Worm (Caenorhabditis elegans) whole organism, young adult: ENCODE measurements around the gene K05F1.13.
"Not testable (repeated sequence)": the region's sequence is repeated elsewhere in the genome, so short reads cannot be mapped to it uniquely, and the experiment has no call there.

Experiments used
- C06A6.2 ChIP-seq: fragments of 200-800 bp; sonication (Bioruptor generic); conservative IDR thresholded peaks from 2 replicates; pipeline ENCODE4 v1.3.6; 2022; ENCODE audit warnings: missing genetic modification characterization, missing compliant biosample characterization
- F39B2.1 ChIP-seq: fragments of 200-800 bp; sonication (Bioruptor generic); IDR thresholded peaks from 2 replicates; pipeline ENCODE4 v1.3.6; 2022; ENCODE audit warnings: missing genetic modification reagents, missing genetic modification characterization, missing compliant biosample characterization
- F55B11.4 ChIP-seq: sonication (generic microtip); optimal IDR thresholded peaks from 2 replicates; lab custom pipeline; 2016; ENCODE audit warnings: missing compliant biosample characterization, missing genetic modification characterization, borderline replicate concordance; ENCODE audit not compliant: insufficient read depth
- F57C9.4 ChIP-seq: sonication (generic microtip); optimal IDR thresholded peaks from 2 replicates; lab custom pipeline; 2017; ENCODE audit warnings: mild to moderate bottlenecking, missing genetic modification characterization, missing compliant biosample characterization
- K12H6.12 ChIP-seq: fragments of 200-800 bp; sonication (Bioruptor generic); optimal IDR thresholded peaks from 2 replicates; lab custom pipeline; 2018; ENCODE audit warnings: mild to moderate bottlenecking, missing genetic modification characterization, missing compliant biosample characterization
- Y79H2A.3 ChIP-seq: fragments of 200-800 bp; sonication (Bioruptor generic); conservative IDR thresholded peaks from 2 replicates; pipeline ENCODE4 v1.3.6; 2022; ENCODE audit warnings: missing genetic modification reagents, missing genetic modification characterization, missing compliant biosample characterization
- Y95B8A.8 ChIP-seq: fragments of 200-800 bp; sonication (Bioruptor generic); IDR thresholded peaks from 2 replicates; pipeline ENCODE4 v1.3.6; 2022; ENCODE audit warnings: missing genetic modification reagents, missing genetic modification characterization, missing compliant biosample characterization
- ZK185.1 ChIP-seq: sonication (generic microtip); optimal IDR thresholded peaks from 2 replicates; lab custom pipeline; 2016; ENCODE audit warnings: mild to moderate bottlenecking, missing genetic modification characterization, missing compliant biosample characterization; ENCODE audit not compliant: poor library complexity, severe bottlenecking
- aptf-2 ChIP-seq: fragments of 200-800 bp; sonication (Bioruptor generic); conservative IDR thresholded peaks from 2 replicates; pipeline ENCODE4 v1.3.6; 2022; ENCODE audit warnings: missing genetic modification reagents, missing genetic modification characterization, missing compliant biosample characterization
- attf-5 ChIP-seq: fragments of 200-800 bp; sonication (Bioruptor generic); optimal IDR thresholded peaks from 2 replicates; lab custom pipeline; 2018; ENCODE audit warnings: mild to moderate bottlenecking, missing genetic modification characterization, missing compliant biosample characterization
- attf-6 ChIP-seq: fragments of 200-800 bp; sonication (Bioruptor generic); IDR thresholded peaks from 2 replicates; pipeline ENCODE4 v1.3.6; 2022; ENCODE audit warnings: missing genetic modification reagents, missing genetic modification characterization, missing compliant biosample characterization
- cebp-2 ChIP-seq: fragments of 200-800 bp; sonication (Bioruptor generic); IDR thresholded peaks from 2 replicates; pipeline ENCODE4 v1.3.6; 2022; ENCODE audit warnings: missing genetic modification characterization, missing compliant biosample characterization
- ceh-58 ChIP-seq: fragments of 200-800 bp; sonication (Bioruptor generic); IDR thresholded peaks from 2 replicates; pipeline ENCODE4 v1.3.6; 2022; ENCODE audit warnings: missing genetic modification characterization, missing compliant biosample characterization
- ceh-79 ChIP-seq: sonication (generic microtip); optimal IDR thresholded peaks from 2 replicates; lab custom pipeline; 2017; ENCODE audit warnings: mild to moderate bottlenecking, missing genetic modification characterization, missing compliant biosample characterization
- die-1 ChIP-seq: sonication (generic microtip); optimal IDR thresholded peaks from 2 replicates; lab custom pipeline; 2016; ENCODE audit warnings: missing genotype, mild to moderate bottlenecking, missing genetic modification characterization, missing compliant biosample characterization
- efl-1 ChIP-seq: fragments of 150-350 bp; optimal IDR thresholded peaks from 2 replicates; lab custom pipeline; 2014; ENCODE audit warnings: missing biosample characterization, missing genetic modification reagents, missing genetic modification characterization
- ekl-4 ChIP-seq: fragments of 200-800 bp; sonication (Bioruptor generic); IDR thresholded peaks from 2 replicates; pipeline ENCODE4 v1.3.6; 2022; ENCODE audit warnings: missing genetic modification reagents, missing genetic modification characterization, missing compliant biosample characterization
- him-1 ChIP-seq: sonication (generic microtip); optimal IDR thresholded peaks from 2 replicates; lab custom pipeline; 2016; ENCODE audit warnings: missing genotype, missing genetic modification reagents, missing genetic modification characterization, missing compliant biosample characterization
- hmg-20 ChIP-seq: fragments of 200-800 bp; sonication (Bioruptor generic); IDR thresholded peaks from 2 replicates; pipeline ENCODE4 v1.3.6; 2022; ENCODE audit warnings: missing genetic modification reagents, missing genetic modification characterization, missing compliant biosample characterization
- hrde-1 ChIP-seq: sonication (generic microtip); optimal IDR thresholded peaks from 2 replicates; lab custom pipeline; 2016; ENCODE audit warnings: missing genetic modification characterization, mild to moderate bottlenecking, missing compliant biosample characterization, moderate library complexity, missing genotype, missing genetic modification reagents, borderline replicate concordance
- let-607 ChIP-seq, 2 experiments: fragments of 200-800 bp in 1 of 2; sonication (Bioruptor generic) in 1 of 2; sonication (generic microtip) in 1 of 2; optimal IDR thresholded peaks; 2 replicates each; lab custom pipeline; 2016 to 2018; ENCODE audit warnings: mild to moderate bottlenecking in 2 of 2, missing compliant biosample characterization in 2 of 2, missing genetic modification characterization in 2 of 2, moderate library complexity in 2 of 2, missing genotype in 1 of 2
- lin-26 ChIP-seq: fragments of 200-800 bp; sonication (Bioruptor generic); IDR thresholded peaks from 2 replicates; pipeline ENCODE4 v1.3.6; 2022; ENCODE audit warnings: missing genetic modification reagents, missing genetic modification characterization, missing compliant biosample characterization
- lin-54 ChIP-seq: fragments of 200-800 bp; sonication (Bioruptor generic); optimal IDR thresholded peaks from 2 replicates; lab custom pipeline; 2018; ENCODE audit warnings: mild to moderate bottlenecking, missing genetic modification characterization, missing compliant biosample characterization
- madf-10 ChIP-seq: sonication (generic microtip); optimal IDR thresholded peaks from 2 replicates; lab custom pipeline; 2016; ENCODE audit warnings: mild to moderate bottlenecking, missing genetic modification characterization, missing compliant biosample characterization
- mel-28 ChIP-seq: sonication (generic microtip); optimal IDR thresholded peaks from 2 replicates; lab custom pipeline; 2016; ENCODE audit warnings: borderline replicate concordance, mild to moderate bottlenecking, missing genetic modification characterization, missing compliant biosample characterization
- nhr-179 ChIP-seq: sonication (generic microtip); optimal IDR thresholded peaks from 2 replicates; lab custom pipeline; 2016; ENCODE audit warnings: mild to moderate bottlenecking, missing genetic modification characterization, missing compliant biosample characterization
- nhr-80 ChIP-seq: sonication (generic microtip); optimal IDR thresholded peaks from 2 replicates; lab custom pipeline; 2016; ENCODE audit warnings: missing genetic modification characterization, missing compliant biosample characterization
- nhr-90 ChIP-seq: sonication (generic microtip); optimal IDR thresholded peaks from 2 replicates; lab custom pipeline; 2016; ENCODE audit warnings: missing genotype, mild to moderate bottlenecking, missing genetic modification characterization, missing compliant biosample characterization
- rec-8 ChIP-seq, 2 experiments: sonication (generic microtip); optimal IDR thresholded peaks; 2 replicates each; lab custom pipeline; 2016; ENCODE audit warnings: mild to moderate bottlenecking in 2 of 2, missing genetic modification characterization in 2 of 2, missing genetic modification reagents in 2 of 2, missing genotype in 2 of 2, missing biosample characterization in 1 of 2, missing compliant biosample characterization in 1 of 2, moderate library complexity in 1 of 2
- rpc-1 ChIP-seq, 2 experiments: fragments of 150-350 bp in 1 of 2; sonication (generic microtip) in 1 of 2; optimal IDR thresholded peaks; 2 replicates each; lab custom pipeline; 2014 to 2018; ENCODE audit warnings: missing biosample characterization in 1 of 2, missing genetic modification characterization in 1 of 2, missing genetic modification reagents in 1 of 2, missing genotype in 1 of 2
- tbp1 ChIP-seq: fragments of 200-800 bp; sonication (Bioruptor generic); optimal IDR thresholded peaks from 2 replicates; lab custom pipeline; 2018; ENCODE audit warnings: mild to moderate bottlenecking, missing genetic modification characterization, missing compliant biosample characterization
- tbx-9 ChIP-seq: sonication (generic microtip); optimal IDR thresholded peaks from 2 replicates; lab custom pipeline; 2016; ENCODE audit warnings: borderline replicate concordance, missing genetic modification characterization, inconsistent platforms, missing compliant biosample characterization
- unc-62 ChIP-seq: fragments of 150-350 bp; optimal IDR thresholded peaks from 2 replicates; lab custom pipeline; 2014; ENCODE audit warnings: missing biosample characterization, missing genetic modification reagents, missing genetic modification characterization
- ztf-6 ChIP-seq: fragments of 200-800 bp; sonication (Bioruptor generic); IDR thresholded peaks from 2 replicates; pipeline ENCODE4 v1.3.6; 2022; ENCODE audit warnings: missing genetic modification reagents, missing genetic modification characterization, missing compliant biosample characterization

K05F1.13 gene

ce11 chrII:5757656-5758055 lies 31.3 kb upstream of the K05F1.13 start, which contains the start of the genes F10C1.3 and F10C1.23:
F10C1.3 (minus strand) TSS chrII:5757756.
F10C1.23 (plus strand) TSS chrII:5758040.
- not testable (repeated sequence) for TF ChIP-seq Y95B8A.8 (GFP tag; lab: Robert Waterston, UW); tbx-9; lin-26 (GFP tag; lab: Robert Waterston, UW)

ce11 chrII:5765318-5765717 lies 23.6 kb upstream of the K05F1.13 start, which contains the start of gene ifb-1:
ifb-1 (plus strand) TSS chrII:5765618.
- no peak for TF ChIP-seq aptf-2
- no peak for TF ChIP-seq nhr-80
- no peak for TF ChIP-seq hmg-20 (GFP tag; lab: Robert Waterston, UW)
- TF ChIP-seq tbp1, result no peak
- no peak for TF ChIP-seq mel-28
- TF ChIP-seq die-1 (tag; lab: Kevin White, UChicago), result no peak
- no peak for TF ChIP-seq ceh-79 (tag; lab: Kevin White, UChicago)
- TF ChIP-seq C06A6.2, result no peak
- TF ChIP-seq attf-6 (GFP tag; lab: Robert Waterston, UW), result no peak
- no peak for TF ChIP-seq K12H6.12
- TF ChIP-seq lin-26 (GFP tag; lab: Robert Waterston, UW), result no peak
- TF ChIP-seq rec-8 (tag; optimal IDR thresholded peaks at IDR 0.05; lab: Kevin White, UChicago), result no peak
- TF ChIP-seq nhr-179 (tag; lab: Kevin White, UChicago), result no peak
- no peak for TF ChIP-seq attf-5 (GFP tag; lab: Kevin White, UChicago)
- TF ChIP-seq ZK185.1 (tag; lab: Kevin White, UChicago), result no peak
- no peak for TF ChIP-seq tbx-9
- TF ChIP-seq efl-1 (GFP tag; lab: Kevin White, UChicago), result no peak
- no peak for TF ChIP-seq cebp-2 (GFP tag; lab: Robert Waterston, UW)
- no peak for TF ChIP-seq nhr-90 (tag; lab: Kevin White, UChicago)
- TF ChIP-seq ceh-58 (GFP tag; lab: Robert Waterston, UW), result no peak

ce11 chrII:5768274-5768820 lies 20.6 kb upstream of the K05F1.13 start:
- TF ChIP-seq F57C9.4 (tag; lab: Kevin White, UChicago), result no peak
- no peak for TF ChIP-seq madf-10 (tag; lab: Kevin White, UChicago)
- no peak for TF ChIP-seq rpc-1 (optimal IDR thresholded peaks at IDR 0.05; lab: Kevin White, UChicago)
- no peak for TF ChIP-seq rpc-1 (tag; optimal IDR thresholded peaks at IDR 0.05; lab: Kevin White, UChicago)
- TF ChIP-seq let-607 (tag; optimal IDR thresholded peaks at IDR 0.05; lab: Kevin White, UChicago), result no peak
- no peak for TF ChIP-seq F39B2.1
- no peak for TF ChIP-seq lin-54
- TF ChIP-seq unc-62 (GFP tag; lab: Kevin White, UChicago), result no peak
- TF ChIP-seq Y79H2A.3, result no peak
- no peak for TF ChIP-seq him-1 (tag; lab: Kevin White, UChicago)
- no peak for TF ChIP-seq ekl-4 (GFP tag; lab: Robert Waterston, UW)
- TF ChIP-seq ztf-6 (GFP tag; lab: Robert Waterston, UW), result no peak
- no peak for TF ChIP-seq ZK185.1 (tag; lab: Kevin White, UChicago)
- TF ChIP-seq hrde-1, result no peak
- no peak for TF ChIP-seq F55B11.4 (tag; lab: Kevin White, UChicago)
- TF ChIP-seq, all 124 proteins: peak for 0
